Worm (Caenorhabditis elegans): ENCODE results near the gene hsd-3.

Gene hsd-3

ce11 chrX:5038812-5039211 is 29.7 kb downstream of the hsd-3 start:
- TF ChIP-seq hlh-1 (tag; optimal IDR thresholded peaks at IDR 0.05) (peak; percentile 88), ceh-83 (GFP tag; optimal IDR thresholded peaks at IDR 0.05) (no peak), unc-62 (GFP tag; optimal IDR thresholded peaks at IDR 0.05) (peak; percentile 87)

ce11 chrX:5040038-5040437 is 30.9 kb downstream of the hsd-3 start:
- TF ChIP-seq snpc-4 (tag; optimal IDR thresholded peaks at IDR 0.05): no peak
- TF ChIP-seq sptf-1 (tag; optimal IDR thresholded peaks at IDR 0.05): no peak
- TF ChIP-seq bed-3 (GFP tag; optimal IDR thresholded peaks at IDR 0.05): no peak
- no peak for TF ChIP-seq ham-2 (GFP tag; optimal IDR thresholded peaks at IDR 0.05)
- no peak for TF ChIP-seq lin-32 (GFP tag; optimal IDR thresholded peaks at IDR 0.05)
- no peak for TF ChIP-seq unc-62 (GFP tag; optimal IDR thresholded peaks at IDR 0.05)
- TF ChIP-seq ceh-39 (tag; optimal IDR thresholded peaks at IDR 0.05): no peak
- no peak for TF ChIP-seq ces-1 (GFP tag; optimal IDR thresholded peaks at IDR 0.05)
- TF ChIP-seq nhr-28 (tag; optimal IDR thresholded peaks at IDR 0.05): no peak
- no peak for TF ChIP-seq mls-2 (tag; optimal IDR thresholded peaks at IDR 0.05)
- TF ChIP-seq nhr-76 (tag; optimal IDR thresholded peaks at IDR 0.05): no peak
- TF ChIP-seq lsy-2 (tag; optimal IDR thresholded peaks at IDR 0.05): no peak
- no peak for TF ChIP-seq nhr-12 (tag; optimal IDR thresholded peaks at IDR 0.05)
- TF ChIP-seq ztf-11 (tag; optimal IDR thresholded peaks at IDR 0.05): no peak
- no peak for TF ChIP-seq pha-4 (tag; optimal IDR thresholded peaks at IDR 0.05)
- no peak for TF ChIP-seq ceh-43 (GFP tag; optimal IDR thresholded peaks at IDR 0.05)
- no peak for TF ChIP-seq blmp-1 (tag; optimal IDR thresholded peaks at IDR 0.05)
- TF ChIP-seq lin-13 (tag; optimal IDR thresholded peaks at IDR 0.05): no peak
- no peak for TF ChIP-seq mab-5 (tag; optimal IDR thresholded peaks at IDR 0.05)
- TF ChIP-seq tbx-8 (GFP tag; optimal IDR thresholded peaks at IDR 0.05): no peak

ce11 chrX:5043887-5044286 is 34.8 kb downstream of the hsd-3 start, which contains the start of gene Y64H9A.2:
Gene Y64H9A.2, plus strand, starts transcription at chrX:5043976.
- TF ChIP-seq mep-1 (tag; optimal IDR thresholded peaks at IDR 0.05) (no peak), unc-120 (tag; optimal IDR thresholded peaks at IDR 0.05; ENCODE audit: poor library complexity, severe bottlenecking) (no peak), ceh-43 (GFP tag; optimal IDR thresholded peaks at IDR 0.05) (no peak), tbx-8 (GFP tag; optimal IDR thresholded peaks at IDR 0.05) (no peak), blmp-1 (tag; optimal IDR thresholded peaks at IDR 0.05) (no peak)

ce11 chrX:5056199-5056598 is 47.1 kb downstream of the hsd-3 start:
- TF ChIP-seq flh-1 (GFP tag; optimal IDR thresholded peaks at IDR 0.05): peak; percentile 26
- TF ChIP-seq M03D4.4 (tag; optimal IDR thresholded peaks at IDR 0.05): peak; percentile 78
- TF ChIP-seq bed-3 (GFP tag; optimal IDR thresholded peaks at IDR 0.05): peak; percentile 68
- TF ChIP-seq tbx-8 (GFP tag; optimal IDR thresholded peaks at IDR 0.05): peak; percentile 81
- peak; percentile 89 for TF ChIP-seq sptf-1 (tag; optimal IDR thresholded peaks at IDR 0.05)
- TF ChIP-seq sem-2 (GFP tag; optimal IDR thresholded peaks at IDR 0.05): peak; percentile 31
- peak; percentile 80 for TF ChIP-seq ceh-83 (GFP tag; optimal IDR thresholded peaks at IDR 0.05)
- peak; percentile 64 for TF ChIP-seq ceh-43 (GFP tag; optimal IDR thresholded peaks at IDR 0.05)
- TF ChIP-seq mls-2 (tag; optimal IDR thresholded peaks at IDR 0.05): peak; percentile 90
- peak; percentile 73 for TF ChIP-seq lin-32 (GFP tag; optimal IDR thresholded peaks at IDR 0.05)

ce11 chrX:5059163-5059562 is 50.1 kb downstream of the hsd-3 start, which contains the start of gene C24H10.4:
Gene C24H10.4, minus strand, starts transcription at chrX:5059263.
- TF ChIP-seq unc-62 (GFP tag; optimal IDR thresholded peaks at IDR 0.05) (no peak), ceh-43 (GFP tag; optimal IDR thresholded peaks at IDR 0.05) (no peak), snpc-4 (tag; optimal IDR thresholded peaks at IDR 0.05) (no peak), elt-1 (tag; optimal IDR thresholded peaks at IDR 0.05; ENCODE audit: borderline replicate concordance, insufficient read depth) (no peak), nhr-237 (tag; optimal IDR thresholded peaks at IDR 0.05) (no peak)

- TF ChIP-seq nhr-237 (tag; optimal IDR thresholded peaks at IDR 0.05) (no peak), ztf-11 (tag; optimal IDR thresholded peaks at IDR 0.05) (no peak), ham-2 (GFP tag; optimal IDR thresholded peaks at IDR 0.05) (no peak), blmp-1 (tag; optimal IDR thresholded peaks at IDR 0.05) (no peak), ceh-39 (tag; optimal IDR thresholded peaks at IDR 0.05) (no peak), sptf-1 (tag; optimal IDR thresholded peaks at IDR 0.05) (no peak), unc-120 (tag; optimal IDR thresholded peaks at IDR 0.05; ENCODE audit: poor library complexity, severe bottlenecking) (no peak), nhr-2 (tag; optimal IDR thresholded peaks at IDR 0.05) (no peak), lsy-2 (tag; optimal IDR thresholded peaks at IDR 0.05) (no peak), flh-1 (GFP tag; optimal IDR thresholded peaks at IDR 0.05) (no peak), unc-62 (GFP tag; optimal IDR thresholded peaks at IDR 0.05) (no peak), hlh-1 (tag; optimal IDR thresholded peaks at IDR 0.05) (no peak), lin-32 (GFP tag; optimal IDR thresholded peaks at IDR 0.05) (no peak), mab-5 (tag; optimal IDR thresholded peaks at IDR 0.05) (no peak), tbx-8 (GFP tag; optimal IDR thresholded peaks at IDR 0.05) (no peak), mep-1 (tag; optimal IDR thresholded peaks at IDR 0.05) (no peak), elt-3 (tag; optimal IDR thresholded peaks at IDR 0.05) (no peak), nhr-28 (tag; optimal IDR thresholded peaks at IDR 0.05) (no peak)
Observed at ce11 chrX:5060756-5061155, 51.7 kb downstream of the hsd-3 start, which contains the start of gene C24H10.3. Gene C24H10.3, plus strand, starts transcription at chrX:5061056.

Data from whole organism, mixed stage, embryonic.